Worm (Caenorhabditis elegans) whole organism, young adult: ENCODE results near the gene best-19.

Experiments used
- B0261.1 ChIP-seq: sonication (generic microtip); optimal IDR thresholded peaks from 2 replicates; lab custom pipeline; 2016; ENCODE audit warnings: mild to moderate bottlenecking, missing genetic modification characterization, moderate library complexity, missing compliant biosample characterization
- B0336.3 ChIP-seq: fragments of 200-800 bp; sonication (Bioruptor generic); IDR thresholded peaks from 2 replicates; pipeline ENCODE4 v1.3.6; 2022; ENCODE audit warnings: missing genetic modification characterization, missing compliant biosample characterization
- F49E8.2 ChIP-seq: sonication (generic microtip); optimal IDR thresholded peaks from 3 replicates; lab custom pipeline; 2017; ENCODE audit warnings: missing genetic modification characterization, mild to moderate bottlenecking, missing compliant biosample characterization, antibody characterized with exemption, moderate library complexity; ENCODE audit not compliant: insufficient read depth
- K12H6.12 ChIP-seq: fragments of 200-800 bp; sonication (Bioruptor generic); optimal IDR thresholded peaks from 2 replicates; lab custom pipeline; 2018; ENCODE audit warnings: mild to moderate bottlenecking, missing genetic modification characterization, missing compliant biosample characterization
- T26A5.8 ChIP-seq: sonication (generic microtip); optimal IDR thresholded peaks from 2 replicates; lab custom pipeline; 2016; ENCODE audit warnings: missing genetic modification characterization, missing compliant biosample characterization
- Y56A3A.18 ChIP-seq: fragments of 200-800 bp; sonication (Bioruptor generic); IDR thresholded peaks from 2 replicates; pipeline ENCODE4 v1.3.6; 2022; ENCODE audit warnings: missing genetic modification reagents, missing genetic modification characterization, missing compliant biosample characterization
- Y79H2A.3 ChIP-seq: fragments of 200-800 bp; sonication (Bioruptor generic); conservative IDR thresholded peaks from 2 replicates; pipeline ENCODE4 v1.3.6; 2022; ENCODE audit warnings: missing genetic modification reagents, missing genetic modification characterization, missing compliant biosample characterization
- aptf-3 ChIP-seq: fragments of 200-800 bp; sonication (Bioruptor generic); IDR thresholded peaks from 2 replicates; pipeline ENCODE4 v1.3.6; 2022; ENCODE audit warnings: missing genetic modification characterization, missing compliant biosample characterization
- attf-3 ChIP-seq: fragments of 200-800 bp; sonication (Bioruptor generic); conservative IDR thresholded peaks from 2 replicates; pipeline ENCODE4 v1.3.6; 2022; ENCODE audit warnings: missing genetic modification reagents, missing genetic modification characterization, missing compliant biosample characterization
- attf-5 ChIP-seq: fragments of 200-800 bp; sonication (Bioruptor generic); optimal IDR thresholded peaks from 2 replicates; lab custom pipeline; 2018; ENCODE audit warnings: mild to moderate bottlenecking, missing genetic modification characterization, missing compliant biosample characterization
- bed-2 ChIP-seq: fragments of 200-800 bp; sonication (Bioruptor generic); IDR thresholded peaks from 2 replicates; pipeline ENCODE4 v1.3.6; 2022; ENCODE audit warnings: missing genetic modification reagents, missing genetic modification characterization, missing compliant biosample characterization
- ceh-27 ChIP-seq: fragments of 200-800 bp; sonication (Bioruptor generic); optimal IDR thresholded peaks from 2 replicates; lab custom pipeline; 2018; ENCODE audit warnings: mild to moderate bottlenecking, missing genetic modification characterization, moderate library complexity, missing compliant biosample characterization
- ceh-79 ChIP-seq: sonication (generic microtip); optimal IDR thresholded peaks from 2 replicates; lab custom pipeline; 2017; ENCODE audit warnings: mild to moderate bottlenecking, missing genetic modification characterization, missing compliant biosample characterization
- die-1 ChIP-seq: sonication (generic microtip); optimal IDR thresholded peaks from 2 replicates; lab custom pipeline; 2016; ENCODE audit warnings: missing genotype, mild to moderate bottlenecking, missing genetic modification characterization, missing compliant biosample characterization
- dpl-1 ChIP-seq: fragments of 150-350 bp; optimal IDR thresholded peaks from 2 replicates; lab custom pipeline; 2014; ENCODE audit warnings: missing biosample characterization, missing genetic modification reagents, missing genetic modification characterization
- egl-18 ChIP-seq: fragments of 200-800 bp; sonication (Bioruptor generic); IDR thresholded peaks from 2 replicates; pipeline ENCODE4 v1.3.6; 2022; ENCODE audit warnings: missing genetic modification reagents, missing genetic modification characterization, missing compliant biosample characterization
- ekl-4 ChIP-seq: fragments of 200-800 bp; sonication (Bioruptor generic); IDR thresholded peaks from 2 replicates; pipeline ENCODE4 v1.3.6; 2022; ENCODE audit warnings: missing genetic modification reagents, missing genetic modification characterization, missing compliant biosample characterization
- fkh-3 ChIP-seq: sonication (generic microtip); optimal IDR thresholded peaks from 2 replicates; lab custom pipeline; 2016; ENCODE audit warnings: mild to moderate bottlenecking, missing genetic modification characterization, missing compliant biosample characterization
- gei-17 ChIP-seq: fragments of 200-800 bp; sonication (Bioruptor generic); optimal IDR thresholded peaks from 2 replicates; lab custom pipeline; 2018; ENCODE audit warnings: mild to moderate bottlenecking, missing genetic modification characterization, missing compliant biosample characterization
- hlh-12 ChIP-seq: sonication (generic microtip); optimal IDR thresholded peaks from 2 replicates; lab custom pipeline; 2016; ENCODE audit warnings: missing genetic modification characterization, missing compliant biosample characterization
- hlh-26 ChIP-seq: fragments of 200-800 bp; sonication (Bioruptor generic); conservative IDR thresholded peaks from 2 replicates; pipeline ENCODE4 v1.3.6; 2022; ENCODE audit warnings: missing genetic modification reagents, missing genetic modification characterization, missing compliant biosample characterization
- hmg-20 ChIP-seq: fragments of 200-800 bp; sonication (Bioruptor generic); IDR thresholded peaks from 2 replicates; pipeline ENCODE4 v1.3.6; 2022; ENCODE audit warnings: missing genetic modification reagents, missing genetic modification characterization, missing compliant biosample characterization
- lag-1 ChIP-seq: fragments of 200-800 bp; sonication (Bioruptor generic); IDR thresholded peaks from 2 replicates; pipeline ENCODE4 v1.3.6; 2022; ENCODE audit warnings: missing genetic modification reagents, missing genetic modification characterization, missing compliant biosample characterization
- let-526 ChIP-seq: fragments of 200-800 bp; sonication (Bioruptor generic); IDR thresholded peaks from 2 replicates; pipeline ENCODE4 v1.3.6; 2022; ENCODE audit warnings: missing genetic modification reagents, missing genetic modification characterization, missing compliant biosample characterization
- lin-35 ChIP-seq, 3 experiments: fragments of 150-350 bp in 2 of 3; sonication (generic microtip) in 1 of 3; optimal IDR thresholded peaks; 2 replicates each; lab custom pipeline; 2014 to 2018; ENCODE audit warnings: missing biosample characterization in 3 of 3, missing genetic modification characterization in 3 of 3, missing genetic modification reagents in 3 of 3
- lsl-1 ChIP-seq: fragments of 200-800 bp; sonication (Bioruptor generic); optimal IDR thresholded peaks from 2 replicates; lab custom pipeline; 2018; ENCODE audit warnings: mild to moderate bottlenecking, missing genetic modification characterization, moderate library complexity, missing compliant biosample characterization
- madf-6 ChIP-seq: fragments of 200-800 bp; sonication (Bioruptor generic); IDR thresholded peaks from 2 replicates; pipeline ENCODE4 v1.3.6; 2022; ENCODE audit warnings: missing genetic modification reagents, missing genetic modification characterization, missing compliant biosample characterization
- mcd-1 ChIP-seq: fragments of 200-800 bp; sonication (Bioruptor generic); IDR thresholded peaks from 2 replicates; pipeline ENCODE4 v1.3.6; 2022; ENCODE audit warnings: missing genetic modification reagents, missing genetic modification characterization, missing compliant biosample characterization
- mxl-1 ChIP-seq: sonication (generic microtip); optimal IDR thresholded peaks from 2 replicates; lab custom pipeline; 2016; ENCODE audit warnings: missing genetic modification characterization, missing compliant biosample characterization
- nfya-1 ChIP-seq: sonication (generic microtip); optimal IDR thresholded peaks from 2 replicates; lab custom pipeline; 2017; ENCODE audit warnings: antibody characterized with exemption, missing compliant biosample characterization, missing genetic modification characterization, borderline replicate concordance; ENCODE audit not compliant: insufficient read depth
- nfya-2 ChIP-seq: fragments of 200-800 bp; sonication (Bioruptor generic); IDR thresholded peaks from 2 replicates; pipeline ENCODE4 v1.3.6; 2022; ENCODE audit warnings: missing genetic modification reagents, missing genetic modification characterization, missing compliant biosample characterization
- pbrm-1 ChIP-seq: fragments of 200-800 bp; sonication (Bioruptor generic); IDR thresholded peaks from 2 replicates; pipeline ENCODE4 v1.3.6; 2022; ENCODE audit warnings: missing genetic modification reagents, missing genetic modification characterization, missing compliant biosample characterization
- rec-8 ChIP-seq, 2 experiments: sonication (generic microtip); optimal IDR thresholded peaks; 2 replicates each; lab custom pipeline; 2016; ENCODE audit warnings: mild to moderate bottlenecking in 2 of 2, missing genetic modification characterization in 2 of 2, missing genetic modification reagents in 2 of 2, missing genotype in 2 of 2, missing biosample characterization in 1 of 2, missing compliant biosample characterization in 1 of 2, moderate library complexity in 1 of 2
- repo-1 ChIP-seq: sonication (generic microtip); optimal IDR thresholded peaks from 2 replicates; lab custom pipeline; 2017; ENCODE audit warnings: mild to moderate bottlenecking, missing genetic modification characterization, missing compliant biosample characterization
- rpc-1 ChIP-seq, 2 experiments: fragments of 150-350 bp in 1 of 2; sonication (generic microtip) in 1 of 2; optimal IDR thresholded peaks; 2 replicates each; lab custom pipeline; 2014 to 2018; ENCODE audit warnings: missing biosample characterization in 1 of 2, missing genetic modification characterization in 1 of 2, missing genetic modification reagents in 1 of 2, missing genotype in 1 of 2
- sdz-38 ChIP-seq: sonication (generic microtip); optimal IDR thresholded peaks from 2 replicates; lab custom pipeline; 2016; ENCODE audit warnings: missing genotype, missing genetic modification characterization, missing compliant biosample characterization
- sea-2 ChIP-seq: fragments of 200-800 bp; sonication (Bioruptor generic); IDR thresholded peaks from 2 replicates; pipeline ENCODE4 v1.3.6; 2022; ENCODE audit warnings: missing genetic modification characterization, missing compliant biosample characterization
- snpc-1.1 ChIP-seq: sonication (generic microtip); optimal IDR thresholded peaks from 2 replicates; lab custom pipeline; 2017; ENCODE audit warnings: missing genetic modification characterization, mild to moderate bottlenecking, missing compliant biosample characterization, antibody characterized with exemption, moderate library complexity, missing genotype, missing genetic modification reagents; ENCODE audit not compliant: insufficient read depth
- snpc-1.3 ChIP-seq: sonication (generic microtip); optimal IDR thresholded peaks from 2 replicates; lab custom pipeline; 2017; ENCODE audit warnings: missing genetic modification characterization, mild to moderate bottlenecking, missing compliant biosample characterization, antibody characterized with exemption, moderate library complexity, missing genotype, missing genetic modification reagents; ENCODE audit not compliant: insufficient read depth
- sptf-2 ChIP-seq: fragments of 200-800 bp; sonication (Bioruptor generic); optimal IDR thresholded peaks from 2 replicates; lab custom pipeline; 2018; ENCODE audit warnings: mild to moderate bottlenecking, missing genetic modification characterization, missing compliant biosample characterization
- tlf-1 ChIP-seq: fragments of 200-800 bp; sonication (Bioruptor generic); optimal IDR thresholded peaks from 2 replicates; lab custom pipeline; 2018; ENCODE audit warnings: mild to moderate bottlenecking, missing genetic modification characterization, missing compliant biosample characterization
- unc-130 ChIP-seq: sonication (generic microtip); optimal IDR thresholded peaks from 2 replicates; lab custom pipeline; 2016; ENCODE audit warnings: missing genetic modification reagents, missing genetic modification characterization, missing compliant biosample characterization
- ztf-18 ChIP-seq: sonication (generic microtip); optimal IDR thresholded peaks from 2 replicates; lab custom pipeline; 2016; ENCODE audit warnings: missing genotype, mild to moderate bottlenecking, missing genetic modification characterization, missing compliant biosample characterization
- ztf-25 ChIP-seq: fragments of 200-800 bp; sonication (Bioruptor generic); IDR thresholded peaks from 2 replicates; pipeline ENCODE4 v1.3.6; 2022; ENCODE audit warnings: missing genetic modification reagents, missing genetic modification characterization, missing compliant biosample characterization
- ztf-28 ChIP-seq: fragments of 200-800 bp; sonication (Bioruptor generic); IDR thresholded peaks from 2 replicates; pipeline ENCODE4 v1.3.6; 2022; ENCODE audit warnings: missing genetic modification reagents, missing genetic modification characterization, missing compliant biosample characterization
- ztf-6 ChIP-seq: fragments of 200-800 bp; sonication (Bioruptor generic); IDR thresholded peaks from 2 replicates; pipeline ENCODE4 v1.3.6; 2022; ENCODE audit warnings: missing genetic modification reagents, missing genetic modification characterization, missing compliant biosample characterization

Gene best-19

ce11 chrIV:303264-303663 is 19.8 kb downstream of the best-19 start:
- TF ChIP-seq let-526 (no peak), ztf-18 (tag; lab: Kevin White, UChicago) (no peak), ceh-79 (tag; lab: Kevin White, UChicago) (no peak), B0336.3 (GFP tag; lab: Robert Waterston, UW) (no peak), ceh-27 (no peak), egl-18 (GFP tag; lab: Robert Waterston, UW) (no peak), ztf-28 (GFP tag; lab: Robert Waterston, UW) (no peak), aptf-3 (no peak), attf-3 (GFP tag; lab: Robert Waterston, UW) (no peak), die-1 (tag; lab: Kevin White, UChicago) (no peak), snpc-1.1 (tag; lab: Kevin White, UChicago) (no peak), nfya-2 (GFP tag; lab: Robert Waterston, UW) (no peak), Y79H2A.3 (GFP tag; lab: Robert Waterston, UW) (no peak), gei-17 (GFP tag; lab: Kevin White, UChicago) (no peak), hmg-20 (GFP tag; lab: Robert Waterston, UW) (no peak), sdz-38 (no peak), rpc-1 (optimal IDR thresholded peaks at IDR 0.05; lab: Kevin White, UChicago) (no peak), rpc-1 (tag; optimal IDR thresholded peaks at IDR 0.05; lab: Kevin White, UChicago) (no peak), mxl-1 (tag; lab: Kevin White, UChicago) (no peak), sea-2 (GFP tag; lab: Robert Waterston, UW) (no peak), F49E8.2 (tag; lab: Kevin White, UChicago) (no peak)

ce11 chrIV:305101-305500 is 21.7 kb downstream of the best-19 start:
- TF ChIP-seq snpc-1.1 (tag; lab: Kevin White, UChicago): no peak
- TF ChIP-seq pbrm-1 (GFP tag; lab: Robert Waterston, UW): no peak
- TF ChIP-seq K12H6.12 (tag; lab: Kevin White, UChicago): no peak
- no peak for TF ChIP-seq lag-1 (GFP tag; lab: Robert Waterston, UW)
- no peak for TF ChIP-seq ceh-79 (tag; lab: Kevin White, UChicago)
- TF ChIP-seq Y56A3A.18 (GFP tag; lab: Robert Waterston, UW): no peak
- TF ChIP-seq bed-2 (GFP tag; lab: Robert Waterston, UW): no peak
- TF ChIP-seq B0261.1: no peak
- no peak for TF ChIP-seq nfya-1 (tag; lab: Kevin White, UChicago)
- no peak for TF ChIP-seq snpc-1.3 (tag; lab: Kevin White, UChicago)
- no peak for TF ChIP-seq ztf-6 (GFP tag; lab: Robert Waterston, UW)
- TF ChIP-seq dpl-1: no peak
- TF ChIP-seq ekl-4 (GFP tag; lab: Robert Waterston, UW): no peak
- no peak for TF ChIP-seq sea-2 (GFP tag; lab: Robert Waterston, UW)
- no peak for TF ChIP-seq let-526
- no peak for TF ChIP-seq sptf-2
- no peak for TF ChIP-seq mcd-1 (GFP tag; lab: Robert Waterston, UW)

- TF ChIP-seq attf-5 (GFP tag; lab: Kevin White, UChicago) (no peak), ztf-25 (GFP tag; lab: Robert Waterston, UW) (0 out of 2 replicates have a peak, but pooled peaks have one; percentile 18), repo-1 (tag; lab: Kevin White, UChicago) (no peak), lsl-1 (GFP tag; lab: Kevin White, UChicago) (no peak), lin-35 (GFP tag; optimal IDR thresholded peaks at IDR 0.05; lab: Kevin White, UChicago) (peak in 1 of 3 experiments; percentile 8), T26A5.8 (tag; lab: Kevin White, UChicago) (no peak), hlh-26 (no peak), tlf-1 (GFP tag; lab: Kevin White, UChicago) (no peak), rec-8 (tag; optimal IDR thresholded peaks at IDR 0.05; lab: Kevin White, UChicago) (no peak), unc-130 (GFP tag; lab: Kevin White, UChicago) (no peak), Y79H2A.3 (GFP tag; lab: Robert Waterston, UW) (no peak), fkh-3 (no peak), madf-6 (GFP tag; lab: Robert Waterston, UW) (no peak), ceh-27 (peak; percentile 15), hlh-12 (tag; lab: Kevin White, UChicago) (no peak)
Measured at ce11 chrIV:306572-306971, 23.1 kb downstream of the best-19 start.
